Fruit fly (Drosophila melanogaster) S2 (cell line): ENCODE measurements around the gene CG17672.

Experiments used
- CG8478 ChIP-seq: fragments of >200 bp; optimal IDR thresholded peaks from 2 replicates; lab custom pipeline; 2018
- CTCF ChIP-seq, 2 experiments: fragments of >200 bp; optimal IDR thresholded peaks; 2 replicates each; lab custom pipeline; 2018

- TF ChIP-seq CG8478, result no peak
- no peak for TF ChIP-seq CTCF (optimal IDR thresholded peaks at IDR 0.05; lab: Kevin White, UChicago)
Observed at dm6 chr3L:13017803-13018324, 10.9 kb upstream of the CG17672 start, which contains the start of the genes mRpL20 and Icmt.
